Worm (Caenorhabditis elegans): ENCODE measurements around the gene R02D5.1.

The R02D5.1 gene

ce11 chrV:14548510-14548909 is 40.5 kb downstream of the R02D5.1 start:
- TF ChIP-seq unc-62 (GFP tag; optimal IDR thresholded peaks at IDR 0.05): no peak

DNA sequence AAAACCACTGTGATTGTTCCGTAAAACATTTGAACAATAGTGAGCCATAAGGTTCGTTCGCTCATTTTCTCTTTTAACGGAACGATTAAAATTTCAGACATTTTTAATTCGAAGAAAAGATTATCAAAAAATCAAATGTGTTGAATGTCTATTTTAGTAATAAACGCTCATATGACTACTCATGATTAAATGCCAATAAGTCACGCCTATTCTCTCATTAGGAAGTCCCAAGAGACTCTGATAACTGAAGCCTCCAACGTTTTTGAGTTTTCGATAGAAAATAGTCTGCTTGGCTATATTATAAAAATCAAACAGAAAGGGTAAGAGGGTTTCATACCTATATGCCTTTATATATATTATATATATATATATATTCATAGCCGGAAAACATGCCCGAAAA is 48.1 kb downstream of the R02D5.1 start, which contains the start of gene srg-47:
Gene srg-47 (minus strand): TSS at position 101 of the 400 bp plus-strand sequence.
- TF ChIP-seq unc-62 (GFP tag; optimal IDR thresholded peaks at IDR 0.05): no peak

ce11 chrV:14558757-14559156 is 50.7 kb downstream of the R02D5.1 start, which contains the start of gene C53A5.9:
Gene C53A5.9 (minus strand): TSS chrV:14558857.
- no peak for TF ChIP-seq unc-62 (GFP tag; optimal IDR thresholded peaks at IDR 0.05)

Data from whole organism, dauer.